Fruit fly (Drosophila melanogaster): ENCODE measurements around the gene CG11854.

dm6 chr3R:25199321-25199868 is 42.4 kb upstream of the CG11854 start, which contains the start of gene CG13654:
- no peak for TF ChIP-seq CG8478 (optimal IDR thresholded peaks at IDR 0.05)
- no peak for TF ChIP-seq CTCF (optimal IDR thresholded peaks at IDR 0.05)
